Worm (Caenorhabditis elegans): Measurements from ENCODE around the gene W05H9.2.
A peak's percentile ranks its signal among the peaks of the same experiment; 100 is the strongest.

The W05H9.2 gene

ce11 chrX:6266739-6267138, at the start of gene W05H9.2:
W05H9.2 (plus strand) TSS chrX:6267039.
- no peak for TF ChIP-seq W03F9.2 (tag; optimal IDR thresholded peaks at IDR 0.05)
- TF ChIP-seq dao-5 (tag; optimal IDR thresholded peaks at IDR 0.05), result no peak
- no peak for TF ChIP-seq him-1 (tag; optimal IDR thresholded peaks at IDR 0.05)

DNA sequence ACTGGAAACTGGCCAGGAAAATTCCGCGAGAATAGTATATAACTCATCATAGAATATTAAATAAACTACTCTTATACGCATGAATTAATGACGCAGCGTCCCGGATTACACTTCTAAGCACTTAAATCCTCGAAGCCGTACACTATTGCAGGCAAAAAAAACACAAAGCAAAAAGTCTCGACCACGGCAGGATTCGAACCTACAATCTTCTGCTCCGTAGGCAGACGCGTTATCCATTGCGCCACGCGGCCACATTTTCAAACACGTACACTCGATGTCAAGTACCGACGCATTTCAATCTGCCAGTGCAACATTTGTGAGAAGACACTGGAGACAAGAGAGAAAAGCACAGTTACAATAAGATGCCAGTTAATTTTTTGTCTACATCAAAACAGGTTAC, 46.9 kb upstream of the W05H9.2 start:
- TF ChIP-seq him-1 (tag; optimal IDR thresholded peaks at IDR 0.05), result peak; percentile 57
- no peak for TF ChIP-seq dao-5 (tag; optimal IDR thresholded peaks at IDR 0.05)

DNA sequence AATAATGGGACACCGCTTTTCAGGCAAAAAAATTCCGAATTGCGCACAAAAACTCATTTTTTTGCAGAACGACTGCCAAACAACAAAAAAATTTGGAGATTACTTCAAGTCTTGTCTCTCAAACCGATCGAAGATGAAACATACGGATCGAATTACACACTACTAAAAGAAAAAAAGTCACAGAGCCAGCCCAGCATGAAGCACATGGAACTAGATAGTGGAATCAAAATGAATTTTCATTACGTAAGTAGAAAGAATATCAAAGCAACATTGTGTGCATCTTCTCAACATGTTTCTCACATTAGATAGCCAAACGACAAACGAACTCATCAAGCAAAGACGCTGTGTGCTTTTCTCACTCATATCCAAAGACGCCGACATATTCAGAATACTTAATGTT, 45.7 kb upstream of the W05H9.2 start:
- TF ChIP-seq dao-5 (tag; optimal IDR thresholded peaks at IDR 0.05) (no peak), him-1 (tag; optimal IDR thresholded peaks at IDR 0.05) (no peak), W03F9.2 (tag; optimal IDR thresholded peaks at IDR 0.05) (no peak)

- no peak for TF ChIP-seq W03F9.2 (tag; optimal IDR thresholded peaks at IDR 0.05)
- no peak for TF ChIP-seq him-1 (tag; optimal IDR thresholded peaks at IDR 0.05)
Observed at ce11 chrX:6224841-6225240, 42.0 kb upstream of the W05H9.2 start.

DNA sequence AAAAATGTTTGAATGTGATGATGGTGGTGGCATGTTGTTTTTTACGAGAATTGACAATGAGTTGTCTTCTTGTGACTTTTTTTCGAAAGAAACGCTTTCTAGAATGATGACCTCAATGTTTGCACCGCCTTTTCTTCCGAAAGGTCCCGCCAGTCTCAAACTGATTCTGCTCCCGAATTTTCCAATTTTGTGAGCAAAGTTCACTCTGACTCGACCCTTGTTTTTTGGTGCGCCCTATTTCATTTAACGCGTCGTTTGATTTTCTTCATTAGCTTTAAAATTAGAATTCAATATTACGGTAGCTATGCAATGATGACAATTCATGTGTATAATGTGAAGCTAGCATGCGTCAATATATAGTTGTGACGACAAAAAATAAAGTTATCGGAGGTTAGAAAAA, 36.2 kb upstream of the W05H9.2 start, which contains the start of gene lite-1:
lite-1 (minus strand) TSS at position 101 of the 400 bp plus-strand sequence.
- TF ChIP-seq W03F9.2 (tag; optimal IDR thresholded peaks at IDR 0.05) (no peak), dao-5 (tag; optimal IDR thresholded peaks at IDR 0.05) (no peak), him-1 (tag; optimal IDR thresholded peaks at IDR 0.05) (no peak)

ce11 chrX:6232998-6233626, 33.7 kb upstream of the W05H9.2 start, which contains the start of gene C14F11.4:
C14F11.4 (minus strand) TSS chrX:6233048.
- TF ChIP-seq him-1 (tag; optimal IDR thresholded peaks at IDR 0.05), result no peak
- TF ChIP-seq W03F9.2 (tag; optimal IDR thresholded peaks at IDR 0.05), result no peak
- TF ChIP-seq dao-5 (tag; optimal IDR thresholded peaks at IDR 0.05), result no peak

DNA sequence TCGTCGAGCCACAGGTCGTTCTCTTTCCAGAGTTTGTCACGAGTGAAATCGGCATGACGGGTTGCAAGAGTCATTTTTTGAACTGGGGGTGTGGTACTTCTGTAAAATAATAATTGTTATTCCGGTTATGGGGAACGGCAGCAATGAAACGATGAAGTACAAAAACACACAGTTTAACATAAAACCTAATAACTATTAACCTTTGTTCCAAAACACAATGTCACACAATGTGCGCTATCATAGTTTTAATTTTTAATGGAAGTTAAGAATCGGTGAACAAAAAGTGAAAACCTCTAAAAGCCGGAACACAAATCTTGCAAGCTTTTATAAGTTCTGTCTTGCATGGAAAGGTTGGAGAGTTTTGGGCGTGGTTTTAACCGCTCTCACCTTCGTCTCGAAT, 31.4 kb upstream of the W05H9.2 start, which contains the start of gene hsp-43:
hsp-43 (minus strand) TSS at position 101 of the 400 bp plus-strand sequence.
- TF ChIP-seq dao-5 (tag; optimal IDR thresholded peaks at IDR 0.05) (no peak), W03F9.2 (tag; optimal IDR thresholded peaks at IDR 0.05) (no peak), him-1 (tag; optimal IDR thresholded peaks at IDR 0.05) (no peak)

ce11 chrX:6238973-6239372, 27.9 kb upstream of the W05H9.2 start, which contains the start of gene rml-3:
rml-3 (minus strand) TSS chrX:6239065.
- TF ChIP-seq dao-5 (tag; optimal IDR thresholded peaks at IDR 0.05), result no peak
- TF ChIP-seq him-1 (tag; optimal IDR thresholded peaks at IDR 0.05), result no peak
- no peak for TF ChIP-seq W03F9.2 (tag; optimal IDR thresholded peaks at IDR 0.05)

- TF ChIP-seq him-1 (tag; optimal IDR thresholded peaks at IDR 0.05) (no peak), W03F9.2 (tag; optimal IDR thresholded peaks at IDR 0.05) (no peak)
Observed at ce11 chrX:6239927-6240639, 26.8 kb upstream of the W05H9.2 start.

- no peak for TF ChIP-seq W03F9.2 (tag; optimal IDR thresholded peaks at IDR 0.05)
- no peak for TF ChIP-seq him-1 (tag; optimal IDR thresholded peaks at IDR 0.05)
- TF ChIP-seq dao-5 (tag; optimal IDR thresholded peaks at IDR 0.05), result no peak
Observed at ce11 chrX:6240640-6241033, 26.2 kb upstream of the W05H9.2 start, which contains the start of gene got-2.2. got-2.2 (plus strand) TSS chrX:6240983.

ce11 chrX:6245499-6245898, 21.3 kb upstream of the W05H9.2 start:
- no peak for TF ChIP-seq W03F9.2 (tag; optimal IDR thresholded peaks at IDR 0.05)
- no peak for TF ChIP-seq dao-5 (tag; optimal IDR thresholded peaks at IDR 0.05)
- no peak for TF ChIP-seq him-1 (tag; optimal IDR thresholded peaks at IDR 0.05)

DNA sequence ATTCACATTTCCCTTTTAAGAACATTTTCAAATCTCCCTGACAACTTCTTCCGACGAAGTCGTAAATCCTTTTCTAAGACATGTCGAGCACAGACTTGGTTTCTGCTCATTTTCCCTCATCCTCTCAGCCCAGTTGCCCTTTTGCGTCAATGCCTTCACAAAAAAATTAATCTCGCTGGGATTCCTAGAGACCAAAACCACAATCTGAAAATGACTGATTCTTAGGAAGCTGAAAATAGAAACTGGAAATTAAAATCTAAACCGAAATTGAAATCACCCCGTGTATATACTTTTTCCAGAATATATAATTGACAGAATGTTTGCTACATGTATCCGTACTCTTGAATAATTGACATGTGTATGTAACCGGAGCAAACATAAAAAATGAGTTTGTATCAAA, 19.8 kb upstream of the W05H9.2 start:
- TF ChIP-seq dao-5 (tag; optimal IDR thresholded peaks at IDR 0.05) (no peak), W03F9.2 (tag; optimal IDR thresholded peaks at IDR 0.05) (no peak), him-1 (tag; optimal IDR thresholded peaks at IDR 0.05) (no peak)

ce11 chrX:6247869-6248268, 19.0 kb upstream of the W05H9.2 start:
- TF ChIP-seq W03F9.2 (tag; optimal IDR thresholded peaks at IDR 0.05) (no peak), him-1 (tag; optimal IDR thresholded peaks at IDR 0.05) (no peak), dao-5 (tag; optimal IDR thresholded peaks at IDR 0.05) (no peak)

Data from whole organism, L4/young adult.